Worm (Caenorhabditis elegans) whole organism, L4 larva: ENCODE results near the gene F58H1.3.

Experiments
- F26F4.8 ChIP-seq: fragments of 200-800 bp; sonication (Bioruptor generic); conservative IDR thresholded peaks from 2 replicates; pipeline ENCODE4 v1.3.6; 2022; ENCODE audit warnings: missing genetic modification characterization, missing compliant biosample characterization
- R02D3.7 ChIP-seq: fragments of 150-350 bp; sonication (generic microtip); optimal IDR thresholded peaks from 3 replicates; lab custom pipeline; 2014; ENCODE audit warnings: missing biosample characterization, missing genetic modification characterization
- aha-1 ChIP-seq: fragments of 150-350 bp; peaks from one replicate; lab custom pipeline; 2014; ENCODE audit warnings: missing biosample characterization, missing genetic modification characterization
- ceh-44 ChIP-seq: fragments of 200-800 bp; sonication (Bioruptor generic); IDR thresholded peaks from 2 replicates; pipeline ENCODE4 v1.3.6; 2022; ENCODE audit warnings: missing genetic modification reagents, missing genetic modification characterization, missing compliant biosample characterization
- ceh-62 ChIP-seq: sonication (generic microtip); optimal IDR thresholded peaks from 2 replicates; lab custom pipeline; 2017; ENCODE audit warnings: missing biosample characterization, missing genetic modification characterization
- ceh-82 ChIP-seq: sonication (generic microtip); optimal IDR thresholded peaks from 2 replicates; lab custom pipeline; 2017; ENCODE audit warnings: missing biosample characterization, missing genetic modification characterization
- ces-1 ChIP-seq: fragments of 150-350 bp; sonication (generic microtip); optimal IDR thresholded peaks from 4 replicates; lab custom pipeline; 2014; ENCODE audit warnings: missing biosample characterization, missing genetic modification reagents, missing genetic modification characterization
- ctbp-1 ChIP-seq: fragments of 200-800 bp; sonication (Bioruptor generic); IDR thresholded peaks from 2 replicates; pipeline ENCODE4 v1.3.6; 2022; ENCODE audit warnings: missing genetic modification reagents, missing genetic modification characterization, missing compliant biosample characterization
- daf-12 ChIP-seq: fragments of 150-350 bp; optimal IDR thresholded peaks from 2 replicates; lab custom pipeline; 2014; ENCODE audit warnings: missing biosample characterization, missing genetic modification reagents, missing genetic modification characterization
- daf-16 ChIP-seq, 3 experiments: sonication (generic microtip); optimal IDR thresholded peaks; 2 replicates each; lab custom pipeline; 2016 to 2017; ENCODE audit warnings: missing genetic modification characterization in 3 of 3, missing genetic modification reagents in 3 of 3, mild to moderate bottlenecking in 2 of 3, missing compliant biosample characterization in 2 of 3, missing biosample characterization in 1 of 3, moderate library complexity in 1 of 3
- daf-19 ChIP-seq: fragments of 200-800 bp; sonication (Bioruptor generic); conservative IDR thresholded peaks from 2 replicates; pipeline ENCODE4 v1.3.6; 2022; ENCODE audit warnings: missing genetic modification characterization, missing compliant biosample characterization
- fkh-10 ChIP-seq: fragments of 150-350 bp; optimal IDR thresholded peaks from 2 replicates; lab custom pipeline; 2014; ENCODE audit warnings: missing biosample characterization, missing genetic modification reagents, missing genetic modification characterization
- fos-1 ChIP-seq: fragments of 150-350 bp; optimal IDR thresholded peaks from 2 replicates; lab custom pipeline; 2014; ENCODE audit warnings: missing biosample characterization, missing genetic modification characterization
- hif-1 ChIP-seq, 2 experiments: sonication (generic microtip); optimal IDR thresholded peaks; 2 replicates each; lab custom pipeline; 2016 to 2017; ENCODE audit warnings: missing compliant biosample characterization in 2 of 2, missing genetic modification characterization in 2 of 2, missing genetic modification reagents in 2 of 2, missing genotype in 2 of 2, mild to moderate bottlenecking in 1 of 2
- lim-7 ChIP-seq: fragments of 200-800 bp; sonication (Bioruptor generic); IDR thresholded peaks from 2 replicates; pipeline ENCODE4 v1.3.6; 2022; ENCODE audit warnings: missing genetic modification characterization, missing compliant biosample characterization
- lin-15B ChIP-seq: fragments of 150-350 bp; sonication (generic microtip); optimal IDR thresholded peaks from 3 replicates; lab custom pipeline; 2014; ENCODE audit warnings: missing biosample characterization, missing genetic modification characterization
- lin-38 ChIP-seq: fragments of 200-800 bp; sonication (Bioruptor generic); IDR thresholded peaks from 2 replicates; pipeline ENCODE4 v1.3.6; 2022; ENCODE audit warnings: missing genetic modification reagents, missing genetic modification characterization, missing compliant biosample characterization
- lir-3 ChIP-seq: sonication (generic microtip); optimal IDR thresholded peaks from 2 replicates; lab custom pipeline; 2016; ENCODE audit warnings: mild to moderate bottlenecking, missing genetic modification characterization, missing compliant biosample characterization
- lsy-2 ChIP-seq, 2 experiments: fragments of 150-350 bp in 1 of 2; sonication (generic microtip) in 1 of 2; optimal IDR thresholded peaks; 2 replicates each; lab custom pipeline; 2014 to 2017; ENCODE audit warnings: missing biosample characterization in 2 of 2, missing genetic modification characterization in 2 of 2
- madf-5 ChIP-seq, 2 experiments: fragments of 200-800 bp; sonication (Bioruptor generic); IDR thresholded peaks; 2 replicates each; pipeline ENCODE4 v1.3.6; 2022; ENCODE audit warnings: missing compliant biosample characterization in 2 of 2, missing genetic modification characterization in 2 of 2
- madf-9 ChIP-seq: fragments of 200-800 bp; sonication (Bioruptor generic); conservative IDR thresholded peaks from 2 replicates; pipeline ENCODE4 v1.3.6; 2022; ENCODE audit warnings: missing genetic modification reagents, missing genetic modification characterization, missing compliant biosample characterization
- mxl-2 ChIP-seq: fragments of 200-800 bp; sonication (Bioruptor generic); conservative IDR thresholded peaks from 2 replicates; pipeline ENCODE4 v1.3.6; 2022; ENCODE audit warnings: missing genetic modification reagents, missing genetic modification characterization, missing compliant biosample characterization
- mxl-3 ChIP-seq: fragments of 200-800 bp; sonication (Bioruptor generic); optimal IDR thresholded peaks from 2 replicates; lab custom pipeline; 2018; ENCODE audit warnings: mild to moderate bottlenecking, missing genetic modification characterization, missing compliant biosample characterization
- nhr-48 ChIP-seq: sonication (generic microtip); optimal IDR thresholded peaks from 2 replicates; lab custom pipeline; 2016; ENCODE audit warnings: mild to moderate bottlenecking, missing genetic modification characterization, missing compliant biosample characterization
- nhr-76 ChIP-seq: fragments of 150-350 bp; optimal IDR thresholded peaks from 2 replicates; lab custom pipeline; 2014; ENCODE audit warnings: missing biosample characterization, missing genetic modification characterization
- nhr-77 ChIP-seq: fragments of 150-350 bp; optimal IDR thresholded peaks from 2 replicates; lab custom pipeline; 2014; ENCODE audit warnings: missing biosample characterization, missing genetic modification characterization
- pha-4 ChIP-seq, 2 experiments: fragments of 150-350 bp in 1 of 2; fragments of 200-800 bp in 1 of 2; sonication (Bioruptor generic) in 1 of 2; IDR thresholded peaks in 1 of 2; optimal IDR thresholded peaks in 1 of 2; 2 replicates each; pipeline versions ENCODE4 v1.3.6 to Lab custom; 2014 to 2022; ENCODE audit warnings: missing genetic modification characterization in 2 of 2, missing genetic modification reagents in 2 of 2, missing biosample characterization in 1 of 2, missing compliant biosample characterization in 1 of 2
- pqm-1 ChIP-seq: sonication (generic microtip); optimal IDR thresholded peaks from 2 replicates; lab custom pipeline; 2017; ENCODE audit warnings: missing biosample characterization, missing genetic modification characterization
- saeg-2 ChIP-seq: fragments of 200-800 bp; sonication (Bioruptor generic); IDR thresholded peaks from 2 replicates; pipeline ENCODE4 v1.3.6; 2022; ENCODE audit warnings: missing genetic modification reagents, missing genetic modification characterization, missing compliant biosample characterization
- set-16 ChIP-seq: fragments of 200-800 bp; sonication (Bioruptor generic); IDR thresholded peaks from 2 replicates; pipeline ENCODE4 v1.3.6; 2022; ENCODE audit warnings: missing genetic modification reagents, missing genetic modification characterization, missing compliant biosample characterization
- tra-1 ChIP-seq: fragments of 200-800 bp; sonication (Bioruptor generic); IDR thresholded peaks from 2 replicates; pipeline ENCODE4 v1.3.6; 2022; ENCODE audit warnings: missing genetic modification reagents, missing genetic modification characterization, missing compliant biosample characterization
- unc-39 ChIP-seq: sonication (generic microtip); optimal IDR thresholded peaks from 2 replicates; lab custom pipeline; 2017; ENCODE audit warnings: missing biosample characterization, missing genetic modification characterization
- unc-62 ChIP-seq, 3 experiments: fragments of 150-350 bp in 1 of 3; sonication (generic microtip); optimal IDR thresholded peaks in 2 of 3; peaks in 1 of 3; 1 replicate in 1 of 3; 2 replicates in 2 of 3; lab custom pipeline; 2014 to 2017; ENCODE audit warnings: missing biosample characterization in 3 of 3, missing genetic modification characterization in 3 of 3, missing genetic modification reagents in 3 of 3, missing genotype in 1 of 3
- zfp-2 ChIP-seq: sonication (generic microtip); optimal IDR thresholded peaks from 2 replicates; lab custom pipeline; 2016; ENCODE audit warnings: mild to moderate bottlenecking, missing genetic modification characterization, missing compliant biosample characterization
- zip-2 ChIP-seq: fragments of 150-350 bp; optimal IDR thresholded peaks from 2 replicates; lab custom pipeline; 2014; ENCODE audit warnings: missing biosample characterization, missing genetic modification characterization

The F58H1.3 gene

DNA sequence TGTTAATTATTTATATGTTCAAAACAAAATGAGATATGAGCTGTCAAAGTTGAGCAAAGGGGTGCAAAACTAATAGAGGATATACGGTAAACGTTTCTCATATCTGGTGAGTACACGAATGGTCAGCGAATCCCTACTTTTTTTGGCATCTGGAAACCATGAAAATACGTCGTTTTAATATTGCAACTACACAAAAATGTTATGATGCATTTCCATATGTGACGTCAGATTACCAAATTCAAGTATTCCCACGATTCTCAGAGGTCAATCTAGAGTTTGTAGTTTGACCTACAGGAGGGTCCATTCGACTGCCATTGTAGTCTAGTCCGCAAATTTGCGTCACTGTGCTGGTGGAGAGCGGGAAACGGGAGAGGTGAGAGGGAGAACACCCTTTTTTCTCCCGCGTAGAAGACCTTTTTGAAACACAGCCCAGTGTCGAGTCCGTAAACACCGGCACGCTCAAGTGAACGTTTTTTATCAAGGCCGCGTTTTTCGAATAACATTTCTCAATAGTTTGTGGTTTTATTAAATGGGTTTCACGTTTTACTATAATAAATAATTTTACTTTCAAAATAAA is 37.4 kb upstream of the F58H1.3 start (continued):
- 0 out of 2 replicates have a peak, but pooled peaks have one; percentile 24 for TF ChIP-seq tra-1 (GFP tag; lab: Robert Waterston, UW)
- peak in 1 of 2 experiments; percentile 47 for TF ChIP-seq lsy-2 (tag; optimal IDR thresholded peaks at IDR 0.05; lab: Kevin White, UChicago)
- TF ChIP-seq unc-39 (tag; lab: Kevin White, UChicago), result no peak
- TF ChIP-seq aha-1 (tag; lab: Kevin White, UChicago), result peak; percentile 89
- no peak for TF ChIP-seq nhr-76 (tag; lab: Kevin White, UChicago)
- TF ChIP-seq lin-38 (GFP tag; lab: Robert Waterston, UW), result no peak
- TF ChIP-seq zip-2, result no peak
- no peak for TF ChIP-seq hif-1 (tag; optimal IDR thresholded peaks at IDR 0.05; lab: Kevin White, UChicago)
- TF ChIP-seq ceh-62, result no peak
- TF ChIP-seq pha-4 (GFP tag; IDR thresholded peaks at IDR 0.05; lab: Robert Waterston, UW), result no peak
- peak; percentile 53 for TF ChIP-seq pha-4 (tag; optimal IDR thresholded peaks at IDR 0.05; lab: Kevin White, UChicago)
- no peak for TF ChIP-seq daf-12 (tag; lab: Kevin White, UChicago)
- TF ChIP-seq F26F4.8 (GFP tag; lab: Robert Waterston, UW), result no peak
- TF ChIP-seq saeg-2, result no peak
- TF ChIP-seq, all 104 proteins: peak for 18

DNA sequence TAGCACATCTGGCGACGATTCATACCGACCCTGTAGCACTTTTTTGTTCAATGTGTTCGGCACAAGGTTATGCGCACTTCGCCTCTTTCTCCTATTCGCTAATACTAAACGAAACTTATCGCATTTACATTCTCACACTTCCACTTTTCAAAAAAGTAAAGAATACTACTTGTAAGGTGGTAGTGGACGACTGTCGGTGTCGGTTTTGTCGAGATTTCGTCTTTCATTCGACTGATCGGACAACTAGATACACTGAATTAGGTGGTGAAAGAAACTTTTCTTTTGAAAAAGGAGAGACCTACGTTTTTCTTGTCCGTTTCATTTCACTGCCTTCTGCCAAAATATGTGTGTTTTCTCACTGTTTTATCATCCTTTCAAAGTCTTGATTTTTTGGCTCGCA is 36.2 kb upstream of the F58H1.3 start:
- no peak for TF ChIP-seq saeg-2
- TF ChIP-seq fkh-10 (GFP tag; lab: Kevin White, UChicago), result no peak
- TF ChIP-seq ctbp-1 (GFP tag; lab: Robert Waterston, UW), result no peak
- no peak for TF ChIP-seq zfp-2 (tag; lab: Kevin White, UChicago)
- no peak for TF ChIP-seq daf-16 (GFP tag; optimal IDR thresholded peaks at IDR 0.05; lab: Kevin White, UChicago)
- no peak for TF ChIP-seq daf-16 (tag; optimal IDR thresholded peaks at IDR 0.05; lab: Kevin White, UChicago)
- TF ChIP-seq unc-62 (GFP tag; optimal IDR thresholded peaks at IDR 0.05 in 1 of 2; lab: Kevin White, UChicago), result no peak
- TF ChIP-seq unc-62 (tag; optimal IDR thresholded peaks at IDR 0.05; lab: Kevin White, UChicago), result no peak
- TF ChIP-seq unc-39 (tag; lab: Kevin White, UChicago), result no peak
- no peak for TF ChIP-seq lin-15B (tag; lab: Kevin White, UChicago)
- no peak for TF ChIP-seq nhr-77
- no peak for TF ChIP-seq mxl-3 (GFP tag; lab: Kevin White, UChicago)
- TF ChIP-seq mxl-2 (GFP tag; lab: Robert Waterston, UW), result no peak
- TF ChIP-seq madf-9 (GFP tag; lab: Robert Waterston, UW), result no peak
- no peak for TF ChIP-seq ceh-44 (GFP tag; lab: Robert Waterston, UW)
- TF ChIP-seq madf-5 (GFP tag; IDR thresholded peaks at IDR 0.05; lab: Robert Waterston, UW), result no peak
- TF ChIP-seq lim-7 (GFP tag; lab: Robert Waterston, UW), result no peak
- no peak for TF ChIP-seq daf-19 (GFP tag; lab: Robert Waterston, UW)
- no peak for TF ChIP-seq pqm-1 (tag; lab: Kevin White, UChicago)
- no peak for TF ChIP-seq ceh-82 (tag; lab: Kevin White, UChicago)

DNA sequence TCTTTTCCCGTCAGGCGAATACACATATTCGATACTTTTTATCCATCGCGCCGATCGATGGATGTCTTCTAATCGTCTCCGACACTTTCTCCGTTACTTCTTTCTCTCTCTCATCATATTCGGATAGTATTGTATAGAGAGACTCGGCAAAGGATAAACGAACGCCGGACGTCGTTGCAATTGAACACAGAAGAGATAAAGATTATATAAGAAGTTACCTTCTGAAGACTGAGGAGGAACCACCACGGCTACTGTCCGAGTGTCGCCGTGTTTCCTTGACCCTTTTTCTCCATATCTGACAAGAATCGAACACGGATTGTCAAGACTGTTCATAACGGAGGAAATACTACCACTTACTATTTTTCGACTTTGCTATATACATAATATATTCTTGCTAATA is 34.6 kb upstream of the F58H1.3 start, which contains the start of gene sma-1:
sma-1 (plus strand) TSS at position 301 of the 400 bp plus-strand sequence.
- TF ChIP-seq nhr-76 (tag; lab: Kevin White, UChicago) (no peak), R02D3.7 (tag; lab: Kevin White, UChicago) (no peak), fos-1 (tag; lab: Kevin White, UChicago) (no peak), ceh-82 (tag; lab: Kevin White, UChicago) (no peak), nhr-48 (no peak), ceh-62 (no peak), ces-1 (GFP tag; lab: Kevin White, UChicago) (no peak), set-16 (GFP tag; lab: Robert Waterston, UW) (no peak), lir-3 (no peak)
